Fruit fly (Drosophila melanogaster) whole organism, pupa: ENCODE results near the gene salm.

Experiments
- CG10348 ChIP-seq: fragments of 200-800 bp; sonication (Bioruptor generic); IDR thresholded peaks from 2 replicates; pipeline ENCODE4 v1.3.6; 2022; ENCODE audit warnings: missing biosample characterization, missing genetic modification characterization
- CG12605 ChIP-seq: fragments of 200-800 bp; sonication (Bioruptor generic); IDR thresholded peaks from 2 replicates; pipeline ENCODE4 v1.3.6; 2022; ENCODE audit warnings: missing biosample characterization, missing genetic modification characterization
- CG13204 ChIP-seq: fragments of 200-800 bp; sonication (Bioruptor generic); optimal IDR thresholded peaks from 2 replicates; lab custom pipeline; 2018; ENCODE audit warnings: missing biosample characterization, mild to moderate bottlenecking, missing genetic modification characterization, moderate library complexity
- CG14655 ChIP-seq: fragments of 200-800 bp; sonication (Bioruptor generic); optimal IDR thresholded peaks from 3 replicates; lab custom pipeline; 2017; ENCODE audit warnings: mild to moderate bottlenecking, missing biosample characterization, missing genetic modification reagents, missing genetic modification characterization
- CG15710 ChIP-seq: fragments of 200-800 bp; sonication (Bioruptor generic); optimal IDR thresholded peaks from 2 replicates; lab custom pipeline; 2018; ENCODE audit warnings: missing biosample characterization, mild to moderate bottlenecking, missing genetic modification characterization, moderate library complexity
- CG17806 ChIP-seq: fragments of 200-800 bp; sonication (Bioruptor generic); optimal IDR thresholded peaks from 2 replicates; lab custom pipeline; 2018; ENCODE audit warnings: missing biosample characterization, mild to moderate bottlenecking, missing genetic modification characterization, moderate library complexity
- CG32121 ChIP-seq: fragments of 200-800 bp; sonication (Bioruptor generic); IDR thresholded peaks from 2 replicates; pipeline ENCODE4 v1.3.6; 2022; ENCODE audit warnings: missing biosample characterization, missing genetic modification characterization
- CG34367 ChIP-seq: fragments of 200-800 bp; sonication (Bioruptor generic); optimal IDR thresholded peaks from 2 replicates; lab custom pipeline; 2018; ENCODE audit warnings: missing biosample characterization, mild to moderate bottlenecking, missing genetic modification characterization
- CG4496 ChIP-seq: fragments of 200-800 bp; sonication (Bioruptor generic); IDR thresholded peaks from 3 replicates; pipeline ENCODE4 v1.3.6; 2022; ENCODE audit warnings: missing biosample characterization, missing genetic modification characterization
- CG8159 ChIP-seq: fragments of 200-800 bp; sonication (Bioruptor generic); optimal IDR thresholded peaks from 3 replicates; lab custom pipeline; 2018; ENCODE audit warnings: missing biosample characterization, mild to moderate bottlenecking, missing genetic modification characterization, moderate library complexity
- CG8301 ChIP-seq: fragments of 200-800 bp; sonication (Bioruptor generic); optimal IDR thresholded peaks from 2 replicates; lab custom pipeline; 2018; ENCODE audit warnings: missing biosample characterization, mild to moderate bottlenecking, missing genetic modification characterization
- CG9948 ChIP-seq: fragments of 200-800 bp; sonication (Bioruptor generic); optimal IDR thresholded peaks from 2 replicates; lab custom pipeline; 2018; ENCODE audit warnings: missing biosample characterization, mild to moderate bottlenecking, missing genetic modification characterization, moderate library complexity
- D1 ChIP-seq: fragments of 200-800 bp; sonication (Bioruptor generic); optimal IDR thresholded peaks from 2 replicates; lab custom pipeline; 2018; ENCODE audit warnings: missing biosample characterization, mild to moderate bottlenecking, missing genetic modification characterization, moderate library complexity
- EcR ChIP-seq: fragments of 200-800 bp; sonication (Bioruptor generic); optimal IDR thresholded peaks from 3 replicates; lab custom pipeline; 2019; ENCODE audit warnings: missing biosample characterization, missing genetic modification characterization, mild to moderate bottlenecking, moderate library complexity, missing genetic modification reagents
- Ets98B ChIP-seq: fragments of 200-800 bp; sonication (Bioruptor generic); IDR thresholded peaks from 2 replicates; pipeline ENCODE4 v1.3.6; 2022; ENCODE audit warnings: missing biosample characterization, missing genetic modification characterization
- Pif1A ChIP-seq: fragments of 200-800 bp; sonication (Bioruptor generic); optimal IDR thresholded peaks from 3 replicates; lab custom pipeline; 2016; ENCODE audit warnings: missing biosample characterization, missing genetic modification characterization
- Pif1B ChIP-seq: fragments of 200-800 bp; sonication (Bioruptor generic); optimal IDR thresholded peaks from 3 replicates; lab custom pipeline; 2016; ENCODE audit warnings: missing biosample characterization, missing genetic modification characterization
- Snoo ChIP-seq: fragments of 200-800 bp; sonication (Bioruptor generic); optimal IDR thresholded peaks from 3 replicates; lab custom pipeline; 2017; ENCODE audit warnings: missing biosample characterization, mild to moderate bottlenecking, missing genetic modification characterization, inconsistent platforms
- fd96Ca ChIP-seq: fragments of 200-800 bp; sonication (Bioruptor generic); IDR thresholded peaks from 3 replicates; pipeline ENCODE4 v1.3.6; 2022; ENCODE audit warnings: missing biosample characterization, missing genetic modification characterization
- gl ChIP-seq: fragments of 200-800 bp; sonication (Bioruptor generic); optimal IDR thresholded peaks from 2 replicates; lab custom pipeline; 2018; ENCODE audit warnings: missing biosample characterization, mild to moderate bottlenecking, missing genetic modification characterization
- rn ChIP-seq: fragments of 200-800 bp; sonication (Bioruptor generic); IDR thresholded peaks from 2 replicates; pipeline ENCODE4 v1.3.6; 2022; ENCODE audit warnings: missing biosample characterization, missing genetic modification characterization

The salm gene

dm6 chr2L:11445479-11446379, at the start of gene salm:
Gene salm (minus strand): TSS chr2L:11445614.
- no peak for TF ChIP-seq D1 (tag; lab: Kevin White, UChicago)
- TF ChIP-seq Ets98B (GFP tag; lab: Robert Waterston, UW) = peak; percentile 20; the same call in 1 of the 2 replicates
- TF ChIP-seq CG17806 (tag; lab: Kevin White, UChicago) = no peak
- TF ChIP-seq CG12605 (GFP tag; lab: Robert Waterston, UW) = 0 out of 2 replicates have a peak, but pooled peaks have one; percentile 16
- TF ChIP-seq CG4496 = peak; percentile 67; the same call in 1 of the 3 replicates
- TF ChIP-seq fd96Ca (GFP tag; lab: Robert Waterston, UW) = peak; percentile 50; the same call in 1 of the 3 replicates
- TF ChIP-seq Snoo (tag; lab: Kevin White, UChicago) = no peak
- peak; percentile 1 for TF ChIP-seq Pif1B
- TF ChIP-seq, all 21 proteins: peak for 5

- TF ChIP-seq CG4496 (no peak), CG10348 (GFP tag; lab: Robert Waterston, UW) (no peak), EcR (no peak), D1 (tag; lab: Kevin White, UChicago) (no peak), Snoo (tag; lab: Kevin White, UChicago) (no peak), CG14655 (GFP tag; lab: Kevin White, UChicago) (no peak)
- TF ChIP-seq, all 21 proteins: peak for 0
Measured at dm6 chr2L:11493933-11494332, 48.5 kb upstream of the salm start.

DNA sequence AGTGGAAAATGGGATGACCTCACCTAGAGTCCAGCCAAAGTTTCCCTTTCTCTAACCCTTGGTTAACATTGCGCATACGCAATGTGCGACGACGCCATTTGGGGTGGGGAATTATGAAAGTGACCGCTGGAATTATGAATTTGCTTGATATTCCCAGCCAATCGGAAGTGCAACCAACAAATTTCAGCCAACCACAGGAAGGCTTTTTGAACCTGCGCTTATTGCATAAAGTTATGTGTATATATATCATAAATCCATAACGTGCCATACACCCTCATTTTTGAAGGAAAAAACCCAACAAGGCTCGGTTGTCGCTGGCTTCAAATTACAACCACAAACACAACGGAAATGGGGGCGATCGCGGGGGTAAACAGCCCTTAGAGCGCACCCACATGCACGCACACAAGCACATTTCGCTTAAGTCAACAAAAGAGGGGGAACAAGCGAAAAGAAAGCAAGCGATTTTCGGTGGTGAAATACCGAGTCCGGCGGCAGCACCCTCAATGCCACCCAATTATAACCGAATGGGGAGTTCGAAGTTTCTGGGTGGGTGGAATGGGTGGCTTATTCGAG, 43.1 kb upstream of the salm start:
- TF ChIP-seq Snoo (tag; lab: Kevin White, UChicago) (no peak), CG10348 (GFP tag; lab: Robert Waterston, UW) (no peak)
- TF ChIP-seq, all 21 proteins: peak for 0

DNA sequence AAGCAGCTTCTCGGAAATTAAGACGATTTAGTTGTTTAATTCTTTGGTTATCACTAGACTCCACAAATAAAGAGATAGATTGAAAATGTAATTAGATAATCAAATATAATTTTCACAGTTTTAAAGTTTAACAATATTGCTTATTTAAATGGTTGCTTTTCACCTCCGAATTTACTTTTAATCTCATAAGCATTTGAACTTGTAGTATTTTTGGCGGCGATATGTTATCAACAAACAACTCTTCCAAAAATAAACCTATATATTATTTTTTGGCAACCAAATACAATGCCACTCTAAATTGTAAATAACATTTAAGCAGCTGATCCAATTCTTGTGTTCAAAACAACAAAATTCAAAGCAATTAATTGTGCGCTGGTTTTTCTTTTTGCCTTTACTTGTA, 39.0 kb upstream of the salm start, which contains the start of the genes CG43355 and sala:
TSS of gene CG43355 (plus strand) at position 301 of the 400 bp plus-strand sequence.
TSS of gene sala (plus strand) at position 301 of the 400 bp plus-strand sequence.
- no peak for TF ChIP-seq CG8159 (tag; lab: Kevin White, UChicago)
- no peak for TF ChIP-seq CG32121
- TF ChIP-seq D1 (tag; lab: Kevin White, UChicago) = no peak
- TF ChIP-seq CG34367 (tag; lab: Kevin White, UChicago) = no peak
- TF ChIP-seq Ets98B (GFP tag; lab: Robert Waterston, UW) = no peak
- no peak for TF ChIP-seq EcR
- TF ChIP-seq CG12605 (GFP tag; lab: Robert Waterston, UW) = no peak
- no peak for TF ChIP-seq CG9948
- TF ChIP-seq CG13204 (GFP tag; lab: Kevin White, UChicago) = no peak

dm6 chr2L:11474960-11475359, 29.5 kb upstream of the salm start:
- TF ChIP-seq Pif1B = no peak
- TF ChIP-seq rn (GFP tag; lab: Robert Waterston, UW) = no peak
- no peak for TF ChIP-seq Snoo (tag; lab: Kevin White, UChicago)
- no peak for TF ChIP-seq CG8301
- TF ChIP-seq CG17806 (tag; lab: Kevin White, UChicago) = no peak
- no peak for TF ChIP-seq CG34367 (tag; lab: Kevin White, UChicago)
- TF ChIP-seq CG9948 = no peak
- no peak for TF ChIP-seq D1 (tag; lab: Kevin White, UChicago)
- no peak for TF ChIP-seq CG15710 (tag; lab: Kevin White, UChicago)
- no peak for TF ChIP-seq fd96Ca (GFP tag; lab: Robert Waterston, UW)
- no peak for TF ChIP-seq CG12605 (GFP tag; lab: Robert Waterston, UW)
- TF ChIP-seq EcR = no peak
- no peak for TF ChIP-seq Pif1A

DNA sequence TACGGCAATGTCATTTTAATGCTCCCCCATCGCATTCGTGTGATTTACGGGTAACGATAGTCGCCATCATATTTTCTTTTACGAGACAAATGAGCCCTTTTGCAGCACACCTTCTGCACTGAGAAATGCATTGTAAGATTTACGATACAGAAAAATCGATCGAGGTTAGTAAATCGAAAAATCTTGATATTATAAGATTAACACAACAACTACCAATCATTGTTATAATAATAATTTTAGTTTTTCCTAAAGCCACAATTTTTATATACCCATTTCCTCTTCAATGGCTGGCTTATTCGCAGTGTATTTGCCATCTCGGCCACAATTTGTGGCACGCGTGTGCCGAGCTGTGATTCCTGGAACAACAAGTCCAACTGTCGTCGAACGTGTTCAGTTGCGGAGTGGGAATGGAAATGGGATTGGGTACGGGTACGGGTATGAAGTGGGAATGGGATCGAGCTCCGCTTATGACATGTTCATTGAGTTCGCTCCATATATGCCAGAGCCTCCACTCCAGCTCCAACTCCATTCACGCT, 26.6 kb upstream of the salm start:
- TF ChIP-seq CG32121 = no peak
- TF ChIP-seq fd96Ca (GFP tag; lab: Robert Waterston, UW) = no peak
- TF ChIP-seq Pif1A = no peak
- TF ChIP-seq CG14655 (GFP tag; lab: Kevin White, UChicago) = no peak
- no peak for TF ChIP-seq CG17806 (tag; lab: Kevin White, UChicago)
- TF ChIP-seq CG8301 = no peak
- TF ChIP-seq rn (GFP tag; lab: Robert Waterston, UW) = no peak
- no peak for TF ChIP-seq CG13204 (GFP tag; lab: Kevin White, UChicago)
- no peak for TF ChIP-seq CG34367 (tag; lab: Kevin White, UChicago)
- TF ChIP-seq CG15710 (tag; lab: Kevin White, UChicago) = no peak
- TF ChIP-seq CG8159 (tag; lab: Kevin White, UChicago) = no peak
- no peak for TF ChIP-seq CG12605 (GFP tag; lab: Robert Waterston, UW)
- no peak for TF ChIP-seq EcR
- TF ChIP-seq CG10348 (GFP tag; lab: Robert Waterston, UW) = no peak
- TF ChIP-seq CG4496 = no peak
- no peak for TF ChIP-seq Snoo (tag; lab: Kevin White, UChicago)
- TF ChIP-seq gl (tag; lab: Kevin White, UChicago) = no peak
- no peak for TF ChIP-seq Pif1B
- TF ChIP-seq, all 21 proteins: peak for 0
